Worm (Caenorhabditis elegans): ENCODE results near the gene npr-3.

DNA sequence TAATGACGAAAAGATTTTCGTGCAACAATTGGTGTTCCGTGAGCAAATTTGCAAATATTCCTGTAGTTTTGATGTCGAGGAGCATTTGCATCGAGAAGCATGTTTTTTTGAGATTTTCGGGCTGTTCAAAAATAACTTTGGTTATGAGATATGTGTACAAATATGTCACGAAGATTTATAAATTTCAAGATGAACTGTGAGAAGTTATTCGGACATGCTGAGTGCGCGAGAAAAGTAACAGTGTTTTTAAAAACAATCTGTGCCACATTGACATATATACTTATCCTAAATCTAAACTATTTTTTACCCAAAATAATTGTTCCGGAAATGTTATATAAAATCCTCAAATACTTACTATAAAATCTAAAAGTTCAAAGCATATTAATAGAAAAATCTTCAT lies 38.1 kb upstream of the npr-3 start, which contains the start of gene F22B3.7:
- TF ChIP-seq dao-5 (tag; optimal IDR thresholded peaks at IDR 0.05), result no peak
- no peak for TF ChIP-seq him-1 (tag; optimal IDR thresholded peaks at IDR 0.05)
